Comparison of ENCODE assay signal across 2 worm cellular contexts in genomic region chrII:7001405-7001804, ce11.
A peak's percentile ranks its signal among the peaks of the same experiment; 100 is the strongest.
TF ChIP-seq lines count a peak whose summit lies in the region.

No protein-coding gene starts in this region.

TF ChIP-seq in whole organism, L4 larva, 104 proteins besides CTCF, POLR2A, EP300 and RAD21 (continued from another document):
- peak; percentile 42 for TF ChIP-seq rbr-2 (tag; optimal IDR thresholded peaks at IDR 0.05; lab: Kevin White, UChicago)
- peak; percentile 94 for TF ChIP-seq vab-7 (GFP tag; IDR thresholded peaks at IDR 0.05; lab: Robert Waterston, UW)
- 0 out of 2 replicates have a peak, but pooled peaks have one; percentile 63 for TF ChIP-seq Y75B8A.6 (GFP tag; IDR thresholded peaks at IDR 0.05; lab: Robert Waterston, UW)
- peak; percentile 38 for TF ChIP-seq unc-130 (GFP tag; optimal IDR thresholded peaks at IDR 0.05; lab: Kevin White, UChicago)
- TF ChIP-seq nhr-111 (GFP tag; optimal IDR thresholded peaks at IDR 0.05; lab: Kevin White, UChicago), result peak; percentile 83
- peak; percentile 92 to 96; a peak in 3 of 4 replicates for TF ChIP-seq madf-5 (GFP tag; IDR thresholded peaks at IDR 0.05; lab: Robert Waterston, UW)
- TF ChIP-seq arid-1 (GFP tag; conservative IDR thresholded peaks at IDR 0.05; lab: Robert Waterston, UW), result peak; percentile 90
- peak; percentile 86 for TF ChIP-seq madf-9 (GFP tag; conservative IDR thresholded peaks at IDR 0.05; lab: Robert Waterston, UW)
- TF ChIP-seq daf-19 (GFP tag; conservative IDR thresholded peaks at IDR 0.05; lab: Robert Waterston, UW), result peak; percentile 83
- peak; percentile 72; the same call in 1 of the 2 replicates for TF ChIP-seq snpc-1.2 (GFP tag; IDR thresholded peaks at IDR 0.05; lab: Robert Waterston, UW)
- peak; percentile 75; the same call in 1 of the 2 replicates for TF ChIP-seq mxl-2 (GFP tag; conservative IDR thresholded peaks at IDR 0.05; lab: Robert Waterston, UW)
- peak; percentile 40; the same call in 1 of the 2 replicates for TF ChIP-seq ceh-20 (GFP tag; IDR thresholded peaks at IDR 0.05; lab: Robert Waterston, UW)
- peak; percentile 96 for TF ChIP-seq F44E2.7 (GFP tag; IDR thresholded peaks at IDR 0.05; lab: Robert Waterston, UW)
- TF ChIP-seq Y105C5A.15 (GFP tag; IDR thresholded peaks at IDR 0.05; lab: Robert Waterston, UW), result peak; percentile 91
- peak; percentile 88 for TF ChIP-seq ctbp-1 (GFP tag; IDR thresholded peaks at IDR 0.05; lab: Robert Waterston, UW)
- peak; percentile 49 for TF ChIP-seq mes-2 (tag; optimal IDR thresholded peaks at IDR 0.05; lab: Kevin White, UChicago; ENCODE audit: poor library complexity, severe bottlenecking)
- TF ChIP-seq lin-38 (GFP tag; IDR thresholded peaks at IDR 0.05; lab: Robert Waterston, UW), result peak; percentile 81
- TF ChIP-seq dmd-6 (GFP tag; IDR thresholded peaks at IDR 0.05; lab: Robert Waterston, UW), result peak; percentile 62
- TF ChIP-seq aha-1 (tag; lab: Kevin White, UChicago), result peak; percentile 29
- TF ChIP-seq ceh-44 (GFP tag; IDR thresholded peaks at IDR 0.05; lab: Robert Waterston, UW), result peak; percentile 95
- TF ChIP-seq T26A8.4 (GFP tag; IDR thresholded peaks at IDR 0.05; lab: Robert Waterston, UW), result peak; percentile 74

TF ChIP-seq in whole organism, late embryonic, 69 proteins besides CTCF, POLR2A, EP300 and RAD21 (continued from another document):
- TF ChIP-seq lin-11 (tag; optimal IDR thresholded peaks at IDR 0.05; lab: Kevin White, UChicago) (peak; percentile 75), K02D7.2 (tag; optimal IDR thresholded peaks at IDR 0.05; lab: Kevin White, UChicago) (peak; percentile 70), rnt-1 (tag; optimal IDR thresholded peaks at IDR 0.05; lab: Kevin White, UChicago) (peak; percentile 50), F13H6.1 (tag; optimal IDR thresholded peaks at IDR 0.05; lab: Kevin White, UChicago) (peak; percentile 41), C08G9.2 (tag; optimal IDR thresholded peaks at IDR 0.05; lab: Kevin White, UChicago) (peak; percentile 42), elt-2 (tag; optimal IDR thresholded peaks at IDR 0.05; lab: Kevin White, UChicago) (peak; percentile 84), sox-2 (GFP tag; IDR thresholded peaks at IDR 0.05; lab: Robert Waterston, UW) (peak; percentile 74), dmd-4 (tag; optimal IDR thresholded peaks at IDR 0.05; lab: Kevin White, UChicago; ENCODE audit: borderline replicate concordance) (peak; percentile 65), ttx-3 (tag; optimal IDR thresholded peaks at IDR 0.05; lab: Kevin White, UChicago) (peak; percentile 70), dve-1 (tag; optimal IDR thresholded peaks at IDR 0.05; lab: Kevin White, UChicago) (peak; percentile 33), C38D4.7 (GFP tag; optimal IDR thresholded peaks at IDR 0.05; lab: Kevin White, UChicago) (peak; percentile 78), ceh-45 (GFP tag; IDR thresholded peaks at IDR 0.05; lab: Robert Waterston, UW) (peak; percentile 73; the same call in 1 of the 2 replicates), tbx-2 (tag; optimal IDR thresholded peaks at IDR 0.05; lab: Kevin White, UChicago) (peak; percentile 50), ceh-34 (tag; optimal IDR thresholded peaks at IDR 0.05; lab: Kevin White, UChicago) (peak; percentile 34), unc-86 (tag; optimal IDR thresholded peaks at IDR 0.05; lab: Kevin White, UChicago) (peak; percentile 68), pat-9 (tag; optimal IDR thresholded peaks at IDR 0.05; lab: Kevin White, UChicago) (peak; percentile 84), hlh-6 (tag; optimal IDR thresholded peaks at IDR 0.05; lab: Kevin White, UChicago) (peak; percentile 87), Y22D7AL.16 (tag; optimal IDR thresholded peaks at IDR 0.05; lab: Kevin White, UChicago) (peak; percentile 70), tbx-7 (tag; optimal IDR thresholded peaks at IDR 0.05; lab: Kevin White, UChicago) (peak; percentile 15), fkh-6 (tag; optimal IDR thresholded peaks at IDR 0.05; lab: Kevin White, UChicago) (peak; percentile 75)
